Fruit fly (Drosophila melanogaster): Measurements from ENCODE around the gene Scp2.
A peak's percentile ranks its signal among the peaks of the same experiment; 100 is the strongest.

Gene Scp2

dm6 chr3R:16604715-16605114, 21.3 kb upstream of the Scp2 start, which contains the start of gene CG10345:
Gene CG10345, minus strand, starts transcription at chr3R:16604861.
- TF ChIP-seq CG8478 (optimal IDR thresholded peaks at IDR 0.05) (no peak), CTCF (optimal IDR thresholded peaks at IDR 0.05) (no peak)

dm6 chr3R:16600735-16601134, 17.3 kb upstream of the Scp2 start:
- TF ChIP-seq CG8478 (optimal IDR thresholded peaks at IDR 0.05): no peak
- no peak for TF ChIP-seq CTCF (optimal IDR thresholded peaks at IDR 0.05)

DNA sequence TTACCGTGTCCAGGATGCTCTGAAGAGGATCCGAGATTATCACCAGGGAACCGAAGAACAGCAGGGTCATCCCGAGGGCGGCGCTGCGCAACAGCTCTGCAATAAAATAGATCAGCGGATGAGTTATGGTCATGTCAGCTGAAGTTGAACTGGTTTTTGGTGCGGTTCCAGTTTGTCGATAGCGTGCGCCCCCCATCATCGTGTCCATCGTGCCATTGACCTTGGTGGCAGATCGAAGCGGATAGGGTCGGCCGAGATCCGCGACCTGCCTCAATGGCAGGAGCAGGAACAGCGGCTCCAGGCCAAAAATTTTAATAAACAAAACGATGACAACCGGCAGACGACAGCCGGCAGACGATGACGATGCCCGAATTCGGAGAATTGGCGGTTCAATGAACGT, 16.2 kb upstream of the Scp2 start:
- TF ChIP-seq CG8478 (optimal IDR thresholded peaks at IDR 0.05) (no peak), CTCF (optimal IDR thresholded peaks at IDR 0.05) (no peak)

DNA sequence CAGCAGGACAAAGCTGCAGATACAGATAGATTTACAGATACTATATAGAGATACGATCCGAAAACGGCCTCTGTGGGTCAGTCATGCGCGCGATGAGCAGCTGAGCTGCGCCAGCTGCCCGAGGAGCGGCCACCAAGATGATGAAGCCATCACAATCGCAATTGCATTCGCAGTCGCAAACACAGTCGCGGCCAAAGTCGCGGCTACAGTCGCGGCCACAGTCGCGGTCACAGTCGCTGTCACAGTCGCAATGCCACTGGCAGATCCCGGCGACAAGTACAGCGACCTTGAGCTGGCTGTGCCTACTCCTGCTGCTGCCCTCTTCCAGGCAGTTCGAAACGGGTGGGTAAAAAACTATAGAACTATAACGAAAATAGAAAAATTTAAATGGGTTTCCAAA, 11.5 kb upstream of the Scp2 start:
- no peak for TF ChIP-seq CG8478 (optimal IDR thresholded peaks at IDR 0.05)
- TF ChIP-seq CTCF (optimal IDR thresholded peaks at IDR 0.05): no peak

- no peak for TF ChIP-seq CTCF (optimal IDR thresholded peaks at IDR 0.05)
- TF ChIP-seq CG8478 (optimal IDR thresholded peaks at IDR 0.05): no peak
These were observed 10.8 kb upstream of the Scp2 start, which contains the start of gene CG14892 for dm6 chr3R:16594056-16594858. Gene CG14892, plus strand, starts transcription at chr3R:16594414.

- no peak for TF ChIP-seq CG8478 (optimal IDR thresholded peaks at IDR 0.05)
- TF ChIP-seq CTCF (optimal IDR thresholded peaks at IDR 0.05): no peak
These were observed 7.9 kb upstream of the Scp2 start for dm6 chr3R:16591407-16591806.

dm6 chr3R:16573483-16574145, 9.8 kb downstream of the Scp2 start, which contains the start of gene CG14903:
Gene CG14903, minus strand, starts transcription at chr3R:16573752.
- peak; percentile 92 to 93 for TF ChIP-seq CTCF (optimal IDR thresholded peaks at IDR 0.05)
- TF ChIP-seq CG8478 (optimal IDR thresholded peaks at IDR 0.05): no peak

- no peak for TF ChIP-seq CG8478 (optimal IDR thresholded peaks at IDR 0.05)
- TF ChIP-seq CTCF (optimal IDR thresholded peaks at IDR 0.05): no peak
These were observed 12.2 kb downstream of the Scp2 start, which contains the start of gene CG14891 for dm6 chr3R:16571215-16571614. Gene CG14891, plus strand, starts transcription at chr3R:16571515.

DNA sequence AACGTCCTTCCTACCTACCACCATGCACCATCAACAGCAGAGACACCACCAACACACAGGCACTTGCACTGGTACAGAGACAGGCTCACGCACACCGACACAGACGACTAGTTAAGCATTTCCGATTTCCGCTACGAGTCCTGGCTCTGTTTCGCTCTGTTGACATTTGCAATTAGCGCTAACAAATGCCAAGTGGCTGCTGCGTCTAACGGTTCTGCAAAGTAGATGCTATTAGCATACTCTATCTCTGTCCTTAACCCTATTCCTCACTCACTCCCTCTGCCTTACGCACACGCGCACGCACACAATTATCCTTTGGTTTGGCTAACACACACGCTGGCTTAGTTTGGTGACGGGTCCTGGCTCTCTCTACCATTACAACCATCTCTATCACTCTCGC, 13.0 kb downstream of the Scp2 start:
- no peak for TF ChIP-seq CG8478 (optimal IDR thresholded peaks at IDR 0.05)
- no peak for TF ChIP-seq CTCF (optimal IDR thresholded peaks at IDR 0.05)

dm6 chr3R:16569338-16569737, 14.1 kb downstream of the Scp2 start:
- TF ChIP-seq CG8478 (optimal IDR thresholded peaks at IDR 0.05): no peak
- TF ChIP-seq CTCF (optimal IDR thresholded peaks at IDR 0.05): no peak

DNA sequence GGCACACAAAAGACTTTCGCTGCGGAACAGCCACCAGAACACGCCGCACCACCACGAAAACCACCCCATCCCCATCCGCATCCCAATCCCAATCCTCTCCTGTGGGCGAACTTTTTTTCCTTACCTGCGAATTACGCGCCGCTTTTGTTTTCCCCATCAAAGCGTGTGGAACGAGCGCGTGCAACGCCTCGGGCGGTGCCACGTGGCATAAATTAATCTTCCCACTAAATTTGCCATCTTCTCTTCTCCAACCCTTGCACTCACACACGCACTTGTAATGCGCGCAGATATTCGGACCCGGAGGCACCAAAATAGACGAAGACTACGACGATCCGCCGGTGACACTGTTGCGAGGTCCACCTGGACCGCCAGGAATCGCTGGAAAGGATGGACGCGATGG, 18.7 kb downstream of the Scp2 start:
- TF ChIP-seq CG8478 (optimal IDR thresholded peaks at IDR 0.05) (no peak), CTCF (optimal IDR thresholded peaks at IDR 0.05) (no peak)

DNA sequence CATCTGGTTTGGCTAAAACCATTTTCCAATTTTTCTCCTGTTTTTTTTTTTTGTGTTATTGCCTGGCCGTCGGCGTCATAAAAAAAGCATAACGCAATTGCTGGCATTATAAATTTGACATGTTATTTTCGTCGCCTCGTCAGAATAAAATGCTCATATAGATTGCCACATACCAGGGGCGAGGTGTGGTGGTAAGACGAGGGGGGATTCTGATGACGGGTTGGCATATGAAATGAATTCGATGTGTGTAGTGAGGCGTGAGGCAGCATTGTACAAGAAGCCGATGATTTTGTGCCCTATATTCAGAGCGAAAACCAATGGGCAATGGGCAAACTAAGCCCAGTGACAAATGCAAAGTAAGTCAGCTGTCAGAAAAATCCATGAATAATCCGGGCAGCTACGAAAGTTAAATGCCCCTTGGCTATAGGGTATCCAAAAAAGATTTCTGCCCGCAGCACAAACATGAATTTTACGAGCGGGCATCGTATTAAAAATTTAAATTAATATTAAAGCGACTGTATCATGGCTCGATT, 24.8 kb downstream of the Scp2 start:
- TF ChIP-seq CTCF (optimal IDR thresholded peaks at IDR 0.05): no peak

dm6 chr3R:16553459-16554230, 29.8 kb downstream of the Scp2 start:
- TF ChIP-seq CG8478 (optimal IDR thresholded peaks at IDR 0.05) (no peak), CTCF (optimal IDR thresholded peaks at IDR 0.05) (no peak)

DNA sequence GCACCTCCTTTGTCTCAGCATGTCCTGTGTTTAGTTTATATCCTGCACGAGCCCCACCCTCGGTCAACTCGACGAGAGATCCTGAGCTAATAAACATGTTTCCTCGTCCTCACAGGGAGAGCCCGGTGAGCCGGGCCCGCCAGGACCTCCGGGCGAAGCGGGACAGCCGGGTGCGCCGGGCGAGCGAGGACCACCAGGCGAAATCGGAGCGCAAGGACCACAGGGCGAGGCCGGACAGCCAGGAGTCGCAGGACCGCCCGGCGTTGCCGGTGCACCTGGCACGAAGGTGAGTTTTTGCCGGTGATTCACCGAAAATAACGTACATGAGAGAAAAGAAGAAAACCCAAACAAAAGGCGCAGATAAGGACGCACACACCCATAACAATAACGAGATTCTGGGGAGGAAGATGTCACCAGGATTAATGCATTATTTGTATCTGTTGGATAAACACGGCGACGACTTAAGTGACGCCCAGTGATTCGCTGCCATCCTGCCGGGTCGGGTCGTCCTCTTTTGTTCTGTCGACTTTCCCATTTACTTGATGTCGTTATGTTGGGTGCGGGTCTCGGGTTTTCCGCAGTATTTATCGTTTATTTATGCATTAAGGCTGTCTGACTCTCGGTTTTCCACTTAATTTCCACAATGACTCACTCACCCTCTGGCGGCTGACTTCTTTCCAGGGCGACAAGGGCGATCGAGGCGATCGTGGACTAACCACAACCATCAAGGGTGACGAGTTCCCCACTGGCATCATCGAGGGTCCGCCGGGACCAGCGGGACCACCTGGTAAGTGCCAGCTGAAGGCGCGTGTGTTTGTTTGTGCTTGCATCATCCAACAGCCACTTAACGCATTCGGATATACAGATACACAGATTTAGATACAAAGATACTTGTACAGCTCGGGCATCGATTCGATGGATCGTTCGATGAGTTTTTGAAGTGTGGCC, 31.5 kb downstream of the Scp2 start:
- TF ChIP-seq CG8478 (optimal IDR thresholded peaks at IDR 0.05) (no peak), CTCF (optimal IDR thresholded peaks at IDR 0.05) (no peak)
